Worm (Caenorhabditis elegans): ENCODE measurements around the gene tgt-1.

- TF ChIP-seq nfya-1 (tag; optimal IDR thresholded peaks at IDR 0.05; ENCODE audit: insufficient read depth), result no peak
- TF ChIP-seq ceh-82 (tag; optimal IDR thresholded peaks at IDR 0.05), result no peak
- no peak for TF ChIP-seq egl-27 (tag; optimal IDR thresholded peaks at IDR 0.05)
- TF ChIP-seq nhr-28 (tag; optimal IDR thresholded peaks at IDR 0.05), result no peak
- no peak for TF ChIP-seq fkh-2 (tag; optimal IDR thresholded peaks at IDR 0.05)
- TF ChIP-seq ama-1 (optimal IDR thresholded peaks at IDR 0.05), result peak; percentile 31
- TF ChIP-seq zag-1 (tag; optimal IDR thresholded peaks at IDR 0.05), result no peak
- TF ChIP-seq jun-1 (tag; optimal IDR thresholded peaks at IDR 0.05), result no peak
- no peak for TF ChIP-seq nhr-237 (tag; optimal IDR thresholded peaks at IDR 0.05)
- TF ChIP-seq nhr-11 (tag; optimal IDR thresholded peaks at IDR 0.05), result no peak
- no peak for TF ChIP-seq snpc-4 (tag; optimal IDR thresholded peaks at IDR 0.05)
Observed at ce11 chrIV:11914260-11914836, 45.3 kb downstream of the tgt-1 start.
